Fruit fly (Drosophila melanogaster) whole organism, embryonic: ENCODE data around the gene CG7182.

Experiments used
- Ada2b ChIP-seq: fragments of 200-800 bp; sonication (Bioruptor generic); IDR thresholded peaks from 2 replicates; pipeline ENCODE4 v1.3.6; 2022; ENCODE audit warnings: missing biosample characterization, missing genetic modification characterization
- Adf1 ChIP-seq: fragments of 200-800 bp; sonication (Bioruptor generic); IDR thresholded peaks from 2 replicates; pipeline ENCODE4 v1.3.6; 2022; ENCODE audit warnings: missing biosample characterization, missing genetic modification characterization
- Asciz ChIP-seq: fragments of 200-800 bp; sonication (Bioruptor generic); optimal IDR thresholded peaks from 2 replicates; lab custom pipeline; 2017; ENCODE audit warnings: missing biosample characterization, mild to moderate bottlenecking, missing genetic modification characterization, missing genetic modification reagents
- Blimp-1 ChIP-seq: fragments of 200-800 bp; sonication (Bioruptor generic); optimal IDR thresholded peaks from 3 replicates; lab custom pipeline; 2018; ENCODE audit warnings: missing biosample characterization, missing genetic modification characterization, mild to moderate bottlenecking, moderate library complexity, missing genetic modification reagents
- CG1024 ChIP-seq: fragments of 200-800 bp; sonication (Bioruptor generic); IDR thresholded peaks from 2 replicates; pipeline ENCODE4 v1.3.6; 2022; ENCODE audit warnings: missing biosample characterization, missing genetic modification characterization
- CG11247 ChIP-seq: fragments of 200-800 bp; sonication (Bioruptor generic); IDR thresholded peaks from 2 replicates; pipeline ENCODE4 v1.3.6; 2022; ENCODE audit warnings: missing biosample characterization, missing genetic modification characterization
- CG13894 ChIP-seq: fragments of 200-800 bp; sonication (Bioruptor generic); optimal IDR thresholded peaks from 3 replicates; lab custom pipeline; 2018; ENCODE audit warnings: missing biosample characterization, mild to moderate bottlenecking, missing genetic modification characterization, moderate library complexity
- CG16779 ChIP-seq: fragments of 200-800 bp; sonication (Bioruptor generic); IDR thresholded peaks from 2 replicates; pipeline ENCODE4 v1.3.6; 2022; ENCODE audit warnings: missing biosample characterization, missing genetic modification characterization
- CG2129 ChIP-seq: fragments of 200-800 bp; sonication (Bioruptor generic); IDR thresholded peaks from 2 replicates; pipeline ENCODE4 v1.3.6; 2022; ENCODE audit warnings: missing biosample characterization, missing genetic modification characterization; ENCODE audit not compliant: partially characterized antibody
- CG2202 ChIP-seq: fragments of 200-800 bp; sonication (Bioruptor generic); optimal IDR thresholded peaks from 2 replicates; lab custom pipeline; 2018; ENCODE audit warnings: missing biosample characterization, mild to moderate bottlenecking, missing genetic modification characterization
- CG2712 ChIP-seq: fragments of 200-800 bp; optimal IDR thresholded peaks from 3 replicates; lab custom pipeline; 2019; ENCODE audit warnings: missing biosample characterization, mild to moderate bottlenecking, missing genetic modification characterization, moderate library complexity
- CG34376 ChIP-seq: fragments of 200-800 bp; sonication (Bioruptor generic); optimal IDR thresholded peaks from 2 replicates; lab custom pipeline; 2018; ENCODE audit warnings: missing biosample characterization, mild to moderate bottlenecking, missing genetic modification characterization
- CG5245 ChIP-seq: fragments of 200-800 bp; sonication (Bioruptor generic); optimal IDR thresholded peaks from 3 replicates; lab custom pipeline; 2016; ENCODE audit warnings: missing biosample characterization, missing genetic modification characterization
- CG7745 ChIP-seq: fragments of 200-800 bp; sonication (Bioruptor generic); optimal IDR thresholded peaks from 2 replicates; lab custom pipeline; 2018; ENCODE audit warnings: missing biosample characterization, mild to moderate bottlenecking, missing genetic modification characterization, moderate library complexity
- CG7839 ChIP-seq: fragments of 200-800 bp; sonication (Bioruptor generic); optimal IDR thresholded peaks from 3 replicates; lab custom pipeline; 2018; ENCODE audit warnings: missing biosample characterization, mild to moderate bottlenecking, missing genetic modification characterization, moderate library complexity
- CG8388 ChIP-seq: fragments of 200-800 bp; sonication (Bioruptor generic); optimal IDR thresholded peaks from 2 replicates; lab custom pipeline; 2019; ENCODE audit warnings: missing biosample characterization, mild to moderate bottlenecking, missing genetic modification characterization, moderate library complexity
- CG9797 ChIP-seq: fragments of 200-800 bp; sonication (Bioruptor generic); optimal IDR thresholded peaks from 3 replicates; lab custom pipeline; 2018; ENCODE audit warnings: missing biosample characterization, mild to moderate bottlenecking, missing genetic modification characterization
- Doc2 ChIP-seq: fragments of 200-800 bp; sonication (Bioruptor generic); IDR thresholded peaks from 2 replicates; pipeline ENCODE4 v1.3.6; 2022; ENCODE audit warnings: missing biosample characterization, missing genetic modification characterization
- Elba2 ChIP-seq: fragments of 200-800 bp; sonication (Bioruptor generic); optimal IDR thresholded peaks from 3 replicates; lab custom pipeline; 2016; ENCODE audit warnings: missing biosample characterization, missing genetic modification characterization
- Ets97D ChIP-seq: fragments of 200-800 bp; sonication (Bioruptor generic); optimal IDR thresholded peaks from 3 replicates; lab custom pipeline; 2016; ENCODE audit warnings: missing biosample characterization, missing genetic modification characterization
- HLH54F ChIP-seq: fragments of 200-800 bp; sonication (Bioruptor generic); optimal IDR thresholded peaks from 3 replicates; lab custom pipeline; 2016; ENCODE audit warnings: missing biosample characterization, missing genetic modification characterization
- Opbp ChIP-seq: fragments of 200-800 bp; sonication (Bioruptor generic); IDR thresholded peaks from 3 replicates; pipeline ENCODE4 v1.3.6; 2022; ENCODE audit warnings: missing biosample characterization, missing genetic modification characterization; ENCODE audit not compliant: partially characterized antibody
- Scr ChIP-seq: fragments of 200-800 bp; sonication (Bioruptor generic); IDR thresholded peaks from 2 replicates; pipeline ENCODE4 v1.3.6; 2022; ENCODE audit warnings: missing biosample characterization, missing genetic modification characterization; ENCODE audit not compliant: partially characterized antibody
- Side ChIP-seq: fragments of 200-800 bp; sonication (Bioruptor generic); optimal IDR thresholded peaks from 2 replicates; lab custom pipeline; 2016; ENCODE audit warnings: missing biosample characterization, missing genetic modification characterization
- YL-1 ChIP-seq: fragments of 200-800 bp; sonication (Bioruptor generic); optimal IDR thresholded peaks from 3 replicates; lab custom pipeline; 2017; ENCODE audit warnings: missing biosample characterization, mild to moderate bottlenecking, missing genetic modification characterization
- abd-A ChIP-seq: fragments of 200-800 bp; sonication (Bioruptor generic); optimal IDR thresholded peaks from 3 replicates; lab custom pipeline; 2019; ENCODE audit warnings: missing biosample characterization, mild to moderate bottlenecking, missing genetic modification characterization, moderate library complexity
- az2 ChIP-seq: fragments of 200-800 bp; sonication (Bioruptor generic); optimal IDR thresholded peaks from 3 replicates; lab custom pipeline; 2016; ENCODE audit warnings: missing biosample characterization, missing genetic modification characterization
- bcd ChIP-seq: fragments of 200-800 bp; sonication (Bioruptor generic); optimal IDR thresholded peaks from 2 replicates; lab custom pipeline; 2017; ENCODE audit warnings: missing biosample characterization, mild to moderate bottlenecking, missing genetic modification characterization
- dati ChIP-seq: fragments of 200-800 bp; sonication (Bioruptor generic); IDR thresholded peaks from 2 replicates; pipeline ENCODE4 v1.3.6; 2022; ENCODE audit warnings: missing biosample characterization, missing genetic modification characterization
- fd102C ChIP-seq: fragments of 200-800 bp; sonication (Bioruptor generic); optimal IDR thresholded peaks from 2 replicates; lab custom pipeline; 2018; ENCODE audit warnings: missing biosample characterization, mild to moderate bottlenecking, missing genetic modification characterization, moderate library complexity
- gce ChIP-seq: fragments of 200-800 bp; sonication (Bioruptor generic); IDR thresholded peaks from 3 replicates; pipeline ENCODE4 v1.3.6; 2022; ENCODE audit warnings: missing biosample characterization, missing genetic modification characterization
- hb ChIP-seq: fragments of 200-800 bp; sonication (Bioruptor generic); IDR thresholded peaks from 3 replicates; pipeline ENCODE4 v1.3.6; 2022; ENCODE audit warnings: missing biosample characterization, missing genetic modification characterization; ENCODE audit not compliant: partially characterized antibody
- hbn ChIP-seq: fragments of 200-800 bp; sonication (Bioruptor generic); IDR thresholded peaks from 2 replicates; pipeline ENCODE4 v1.3.6; 2022; ENCODE audit warnings: missing biosample characterization, missing genetic modification characterization; ENCODE audit not compliant: partially characterized antibody
- her ChIP-seq: fragments of 200-800 bp; sonication (Bioruptor generic); optimal IDR thresholded peaks from 2 replicates; lab custom pipeline; 2016; ENCODE audit warnings: missing biosample characterization, missing genetic modification characterization
- jing ChIP-seq: fragments of 200-800 bp; sonication (Bioruptor generic); optimal IDR thresholded peaks from 2 replicates; lab custom pipeline; 2018; ENCODE audit warnings: missing biosample characterization, mild to moderate bottlenecking, missing genetic modification characterization
- knrl ChIP-seq: fragments of 200-800 bp; sonication (Bioruptor generic); IDR thresholded peaks from 3 replicates; pipeline ENCODE4 v1.3.6; 2022; ENCODE audit warnings: missing biosample characterization, missing genetic modification characterization; ENCODE audit not compliant: partially characterized antibody
- nom ChIP-seq: fragments of 200-800 bp; sonication (Bioruptor generic); optimal IDR thresholded peaks from 2 replicates; lab custom pipeline; 2017; ENCODE audit warnings: missing biosample characterization, missing genetic modification characterization, mild to moderate bottlenecking, moderate library complexity, missing genetic modification reagents
- run ChIP-seq: fragments of 200-800 bp; sonication (Bioruptor generic); optimal IDR thresholded peaks from 3 replicates; lab custom pipeline; 2018; ENCODE audit warnings: missing biosample characterization, mild to moderate bottlenecking, missing genetic modification characterization
- scrt ChIP-seq: fragments of 200-800 bp; sonication (Bioruptor generic); optimal IDR thresholded peaks from 2 replicates; lab custom pipeline; 2018; ENCODE audit warnings: missing biosample characterization, mild to moderate bottlenecking, missing genetic modification characterization, moderate library complexity
- so ChIP-seq: fragments of 200-800 bp; sonication (Bioruptor generic); IDR thresholded peaks from 3 replicates; pipeline ENCODE4 v1.3.6; 2022; ENCODE audit warnings: missing biosample characterization, missing genetic modification characterization
- tll ChIP-seq, 2 experiments: fragments of 200-800 bp in 1 of 2; fragments of >200 bp in 1 of 2; sonication (Bioruptor generic) in 1 of 2; optimal IDR thresholded peaks; 2 replicates each; lab custom pipeline; 2017 to 2019; ENCODE audit warnings: missing biosample characterization in 2 of 2, missing genetic modification characterization in 2 of 2, mild to moderate bottlenecking in 1 of 2, moderate library complexity in 1 of 2
- trem ChIP-seq: fragments of 200-800 bp; optimal IDR thresholded peaks from 3 replicates; lab custom pipeline; 2019; ENCODE audit warnings: missing biosample characterization, mild to moderate bottlenecking, missing genetic modification characterization, moderate library complexity
- unpg ChIP-seq: fragments of 200-800 bp; sonication (Bioruptor generic); optimal IDR thresholded peaks from 3 replicates; lab custom pipeline; 2018; ENCODE audit warnings: missing biosample characterization, mild to moderate bottlenecking, missing genetic modification characterization, moderate library complexity
- vfl ChIP-seq: fragments of 200-800 bp; sonication (Bioruptor generic); optimal IDR thresholded peaks from 2 replicates; lab custom pipeline; 2016; ENCODE audit warnings: missing biosample characterization, missing genetic modification characterization
- vvl ChIP-seq: fragments of 200-800 bp; sonication (Bioruptor generic); IDR thresholded peaks from 2 replicates; pipeline ENCODE4 v1.3.6; 2022; ENCODE audit warnings: missing biosample characterization, missing genetic modification characterization
- zf30C ChIP-seq: fragments of 200-800 bp; sonication (Bioruptor generic); optimal IDR thresholded peaks from 3 replicates; lab custom pipeline; 2018; ENCODE audit warnings: missing biosample characterization, mild to moderate bottlenecking, missing genetic modification characterization
- zfh1 ChIP-seq: fragments of 200-800 bp; sonication (Bioruptor generic); IDR thresholded peaks from 3 replicates; pipeline ENCODE4 v1.3.6; 2022; ENCODE audit warnings: missing biosample characterization, missing genetic modification characterization

CG7182 gene

DNA sequence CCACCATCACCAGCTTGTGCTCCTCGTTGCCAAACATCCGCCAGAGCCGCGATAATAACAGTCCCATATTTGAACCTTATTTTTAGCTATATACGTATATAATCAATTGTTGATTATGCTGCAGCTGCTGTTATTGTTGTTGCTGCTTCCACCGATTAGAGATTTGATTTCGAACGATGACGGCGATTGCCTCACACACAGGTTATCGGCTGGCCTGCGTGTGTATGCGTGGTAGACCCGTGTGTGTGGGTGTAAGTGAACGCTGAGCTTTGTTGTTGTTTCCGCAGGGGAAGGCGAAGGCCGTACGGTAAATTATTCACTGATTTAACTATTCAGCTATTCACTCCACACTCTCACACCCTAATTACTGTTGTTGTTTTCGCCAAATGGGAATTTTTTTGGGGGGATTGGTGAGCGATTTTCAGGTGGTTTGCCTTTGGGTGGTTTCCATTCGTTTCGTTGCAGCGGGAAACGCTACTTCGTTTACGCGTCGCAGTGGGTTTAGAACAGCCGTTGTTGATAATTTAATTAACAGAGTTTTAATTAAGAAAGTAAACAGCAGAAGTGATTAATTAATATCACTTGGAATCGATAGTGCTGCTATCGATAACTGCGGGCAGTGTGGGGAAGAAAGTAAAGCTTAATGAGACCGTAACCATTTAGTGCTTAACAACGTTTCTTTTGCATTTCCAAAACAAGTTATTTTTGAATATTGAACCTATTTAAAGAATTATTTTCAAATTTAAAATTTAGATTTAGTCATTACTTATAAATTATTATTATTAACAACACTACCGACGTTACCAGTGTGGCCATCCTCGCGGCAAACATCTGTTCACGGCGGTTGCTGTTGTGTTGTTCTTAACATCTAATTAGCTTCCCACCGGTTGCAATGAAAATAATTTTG lies 46.7 kb downstream of the CG7182 start, which contains the start of the genes Arl5 and CG13671 (continued):
- peak; percentile 76 for TF ChIP-seq Blimp-1 (GFP tag; lab: Kevin White, UChicago)
- peak; percentile 82 for TF ChIP-seq YL-1 (GFP tag; lab: Kevin White, UChicago)
- TF ChIP-seq zf30C (GFP tag; lab: Kevin White, UChicago) = no peak
- TF ChIP-seq vvl (GFP tag; lab: Robert Waterston, UW) = peak; percentile 91
- peak; percentile 82 for TF ChIP-seq az2 (GFP tag; lab: Kevin White, UChicago)
- TF ChIP-seq Scr (GFP tag; lab: Robert Waterston, UW) = peak; percentile 82
- peak; percentile 80 for TF ChIP-seq trem
- TF ChIP-seq vfl (GFP tag; lab: Kevin White, UChicago) = peak; percentile 54
- TF ChIP-seq so = peak; percentile 59; the same call in 1 of the 3 replicates
- peak; percentile 61 for TF ChIP-seq Asciz (GFP tag; lab: Kevin White, UChicago)
- TF ChIP-seq Ada2b (GFP tag; lab: Robert Waterston, UW) = peak; percentile 75
- peak; percentile 59 for TF ChIP-seq scrt (GFP tag; lab: Kevin White, UChicago)
- TF ChIP-seq CG5245 (GFP tag; lab: Kevin White, UChicago) = peak; percentile 76
- TF ChIP-seq CG1024 (GFP tag; lab: Robert Waterston, UW) = peak; percentile 40
- peak; percentile 80 for TF ChIP-seq knrl
- TF ChIP-seq CG7745 (tag; lab: Kevin White, UChicago) = peak; percentile 99
- TF ChIP-seq CG7839 (tag; lab: Kevin White, UChicago) = peak; percentile 60
- peak; percentile 78 for TF ChIP-seq bcd (GFP tag; lab: Kevin White, UChicago)
- no peak for TF ChIP-seq Doc2 (GFP tag; lab: Robert Waterston, UW)
- peak; percentile 88 for TF ChIP-seq CG11247 (GFP tag; lab: Robert Waterston, UW)
- TF ChIP-seq CG34376 (GFP tag; lab: Kevin White, UChicago) = peak; percentile 75
- peak; percentile 85 for TF ChIP-seq zfh1 (GFP tag; lab: Robert Waterston, UW)
- peak; percentile 56 for TF ChIP-seq HLH54F
- peak; percentile 35 for TF ChIP-seq her (GFP tag; lab: Kevin White, UChicago)
- TF ChIP-seq CG13894 (tag; lab: Kevin White, UChicago) = no peak
- 0 out of 2 replicates have a peak, but pooled peaks have one; percentile 2 for TF ChIP-seq dati
- TF ChIP-seq hb (GFP tag; lab: Robert Waterston, UW) = peak; percentile 77; the same call in 2 of the 3 replicates
- TF ChIP-seq gce = 0 out of 3 replicates have a peak, but pooled peaks have one; percentile 25
- peak; percentile 73 for TF ChIP-seq hbn (GFP tag; lab: Robert Waterston, UW)
- peak; percentile 78 for TF ChIP-seq unpg (GFP tag; lab: Kevin White, UChicago)
- peak; percentile 77 for TF ChIP-seq Ets97D (GFP tag; lab: Kevin White, UChicago)
- TF ChIP-seq nom (GFP tag; lab: Kevin White, UChicago) = peak; percentile 1
- peak; percentile 84 for TF ChIP-seq CG2712 (tag; lab: Kevin White, UChicago)
- peak; percentile 84 for TF ChIP-seq CG9797
- TF ChIP-seq abd-A (tag; lab: Kevin White, UChicago) = no peak
- no peak for TF ChIP-seq CG16779 (GFP tag; lab: Robert Waterston, UW)
- TF ChIP-seq tll (GFP tag; optimal IDR thresholded peaks at IDR 0.05; lab: Kevin White, UChicago) = peak in 1 of 2 experiments; percentile 35
- peak; percentile 29 for TF ChIP-seq jing (GFP tag; lab: Kevin White, UChicago)
- no peak for TF ChIP-seq run (tag; lab: Kevin White, UChicago)
- TF ChIP-seq Adf1 (GFP tag; lab: Robert Waterston, UW) = peak; percentile 21
- peak; percentile 75 for TF ChIP-seq CG8388 (GFP tag; lab: Kevin White, UChicago)
- peak; percentile 52 for TF ChIP-seq CG2129
- TF ChIP-seq Opbp (GFP tag; lab: Robert Waterston, UW) = peak; percentile 64; the same call in 2 of the 3 replicates
- peak; percentile 19 for TF ChIP-seq fd102C (GFP tag; lab: Kevin White, UChicago)
- TF ChIP-seq Side (GFP tag; lab: Kevin White, UChicago) = peak; percentile 30
- peak; percentile 68 for TF ChIP-seq CG2202 (tag; lab: Kevin White, UChicago)
- peak; percentile 54 for TF ChIP-seq Elba2 (GFP tag; lab: Kevin White, UChicago)
